Worm (Caenorhabditis elegans) whole organism, midembryonic: ENCODE results near the gene cyp-14A3.

Source experiments
- cog-1 ChIP-seq: sonication (generic microtip); optimal IDR thresholded peaks from 2 replicates; lab custom pipeline; 2016; ENCODE audit warnings: missing genetic modification characterization, missing compliant biosample characterization
- flt-1 ChIP-seq: fragments of 200-800 bp; sonication (Bioruptor generic); IDR thresholded peaks from 2 replicates; pipeline ENCODE4 v1.3.6; 2022; ENCODE audit warnings: missing genetic modification characterization, missing compliant biosample characterization
- med-1 ChIP-seq: sonication (generic microtip); optimal IDR thresholded peaks from 2 replicates; lab custom pipeline; 2017; ENCODE audit warnings: missing genetic modification characterization, mild to moderate bottlenecking, missing compliant biosample characterization, antibody characterized with exemption, missing genetic modification reagents; ENCODE audit not compliant: insufficient read depth
- ztf-23 ChIP-seq: fragments of 200-800 bp; sonication (Bioruptor generic); IDR thresholded peaks from 2 replicates; pipeline ENCODE4 v1.3.6; 2022; ENCODE audit warnings: missing genetic modification reagents, missing genetic modification characterization, missing compliant biosample characterization

- TF ChIP-seq med-1 (GFP tag; lab: Kevin White, UChicago) (no peak), cog-1 (tag; lab: Kevin White, UChicago) (no peak), flt-1 (GFP tag; lab: Robert Waterston, UW) (no peak), ztf-23 (GFP tag; lab: Robert Waterston, UW) (no peak)
These were observed 24.9 kb downstream of the cyp-14A3 start for ce11 chrX:13249102-13249501.
